Fruit fly (Drosophila melanogaster): ENCODE measurements around the gene CREG.

dm6 chr3R:17418459-17418858 lies 24.0 kb upstream of the CREG start, which contains the start of gene CG42834:
- TF ChIP-seq CG8478 (optimal IDR thresholded peaks at IDR 0.05) (no peak), CTCF (optimal IDR thresholded peaks at IDR 0.05) (no peak)
